Worm (Caenorhabditis elegans) whole organism, L1 larva: ENCODE measurements around the gene F35H10.2.

Experiments
- egl-13 ChIP-seq: sonication (generic microtip); optimal IDR thresholded peaks from 2 replicates; lab custom pipeline; 2016; ENCODE audit warnings: missing genotype, missing genetic modification reagents, missing genetic modification characterization, missing compliant biosample characterization
- nhr-19 ChIP-seq: fragments of 200-800 bp; sonication (Bioruptor generic); conservative IDR thresholded peaks from 2 replicates; pipeline ENCODE4 v1.3.6; 2022; ENCODE audit warnings: missing genetic modification characterization, missing compliant biosample characterization
- nhr-85 ChIP-seq: sonication (generic microtip); peaks from one replicate; lab custom pipeline; 2016; ENCODE audit warnings: missing genetic modification characterization, inconsistent platforms, missing compliant biosample characterization
- ztf-11 ChIP-seq, 2 experiments: sonication (generic microtip); optimal IDR thresholded peaks; 2 replicates each; lab custom pipeline; 2016 to 2017; ENCODE audit warnings: missing genetic modification characterization in 2 of 2, missing biosample characterization in 1 of 2, missing compliant biosample characterization in 1 of 2

ce11 chrIV:8367887-8368286, 38.9 kb downstream of the F35H10.2 start:
- TF ChIP-seq nhr-19 (GFP tag; lab: Robert Waterston, UW) (no peak), ztf-11 (tag; optimal IDR thresholded peaks at IDR 0.05; lab: Kevin White, UChicago) (no peak), nhr-85 (tag; lab: Kevin White, UChicago) (no peak), egl-13 (tag; lab: Kevin White, UChicago) (no peak)
